Worm (Caenorhabditis elegans) whole organism, early embryonic: Measurements from ENCODE around the gene clic-1.

ENCODE experiments used
- ceh-13 ChIP-seq: fragments of 200-800 bp; sonication (Bioruptor generic); optimal IDR thresholded peaks from 2 replicates; lab custom pipeline; 2018; ENCODE audit warnings: mild to moderate bottlenecking, missing genetic modification characterization, missing compliant biosample characterization
- flt-1 ChIP-seq: fragments of 200-800 bp; sonication (Bioruptor generic); IDR thresholded peaks from 2 replicates; pipeline ENCODE4 v1.3.6; 2022; ENCODE audit warnings: missing genetic modification characterization, missing compliant biosample characterization

ce11 chrV:7754557-7754956 is 19.8 kb upstream of the clic-1 start, which contains the start of gene T05B11.4:
- TF ChIP-seq ceh-13 (GFP tag; lab: Kevin White, UChicago) (no peak), flt-1 (GFP tag; lab: Robert Waterston, UW) (no peak)
